Fruit fly (Drosophila melanogaster): Measurements from ENCODE around the gene CG13295.

Gene CG13295

dm6 chr3L:6074975-6075692, at the start of gene CG13295, which contains the start of gene CG6610 (continued):
- peak; percentile 73 for TF ChIP-seq grau (tag; optimal IDR thresholded peaks at IDR 0.05)
- peak; percentile 56 for TF ChIP-seq CG13296 (GFP tag; optimal IDR thresholded peaks at IDR 0.05)
- TF ChIP-seq CG34376 (GFP tag; optimal IDR thresholded peaks at IDR 0.05), result peak; percentile 69
- TF ChIP-seq CG6854 (GFP tag; optimal IDR thresholded peaks at IDR 0.05), result no peak
- TF ChIP-seq Scr (GFP tag; IDR thresholded peaks at IDR 0.05; ENCODE audit: partially characterized antibody), result no peak; the same call in 1 of the 2 replicates
- no peak for TF ChIP-seq Dref (GFP tag; IDR thresholded peaks at IDR 0.05)
- TF ChIP-seq Drgx (GFP tag; IDR thresholded peaks at IDR 0.05), result no peak
- TF ChIP-seq pzg (GFP tag; optimal IDR thresholded peaks at IDR 0.05), result peak; percentile 39
- TF ChIP-seq CG17568 (GFP tag; optimal IDR thresholded peaks at IDR 0.05), result no peak
- peak; percentile 55 for TF ChIP-seq Dek (tag; optimal IDR thresholded peaks at IDR 0.05)
- no peak for TF ChIP-seq cwo (GFP tag; optimal IDR thresholded peaks at IDR 0.05)
- TF ChIP-seq CG3281 (GFP tag; optimal IDR thresholded peaks at IDR 0.05), result peak; percentile 56
- peak; percentile 7 for TF ChIP-seq pnt (GFP tag; optimal IDR thresholded peaks at IDR 0.05)
- TF ChIP-seq CG12769 (tag; optimal IDR thresholded peaks at IDR 0.05), result no peak
- no peak for TF ChIP-seq hbn (GFP tag; IDR thresholded peaks at IDR 0.05; ENCODE audit: partially characterized antibody)
- TF ChIP-seq Rx (GFP tag; IDR thresholded peaks at IDR 0.05), result 0 out of 2 replicates have a peak, but pooled peaks have one; percentile 12
- TF ChIP-seq Neu2 (GFP tag; optimal IDR thresholded peaks at IDR 0.05; ENCODE audit: borderline replicate concordance), result no peak
- TF ChIP-seq danr (GFP tag; IDR thresholded peaks at IDR 0.05), result no peak
- TF ChIP-seq sima (GFP tag; optimal IDR thresholded peaks at IDR 0.05), result no peak
- TF ChIP-seq shn (GFP tag; optimal IDR thresholded peaks at IDR 0.05), result peak; percentile 19
- peak; percentile 48 for TF ChIP-seq ewg (GFP tag; optimal IDR thresholded peaks at IDR 0.05)
- peak; percentile 59 to 68 for TF ChIP-seq Hr51 (GFP tag; optimal IDR thresholded peaks at IDR 0.05)
- no peak for TF ChIP-seq sna (GFP tag; IDR thresholded peaks at IDR 0.05; ENCODE audit: partially characterized antibody)
- TF ChIP-seq CG12391 (tag; optimal IDR thresholded peaks at IDR 0.05), result peak; percentile 71
- TF ChIP-seq CG16863 (GFP tag; optimal IDR thresholded peaks at IDR 0.05), result no peak
- peak; percentile 67 for TF ChIP-seq CG14710 (tag; optimal IDR thresholded peaks at IDR 0.05)
- 0 out of 2 replicates have a peak, but pooled peaks have one; percentile 5 for TF ChIP-seq CG11247 (GFP tag; IDR thresholded peaks at IDR 0.05)
- no peak for TF ChIP-seq pita (GFP tag; optimal IDR thresholded peaks at IDR 0.05)
- TF ChIP-seq ase (GFP tag; IDR thresholded peaks at IDR 0.05), result no peak
- 0 out of 2 replicates have a peak, but pooled peaks have one; percentile 23 for TF ChIP-seq amos (GFP tag; IDR thresholded peaks at IDR 0.05; ENCODE audit: partially characterized antibody)
- no peak for TF ChIP-seq CG10959 (GFP tag; IDR thresholded peaks at IDR 0.05)
- no peak for TF ChIP-seq HLH4C (GFP tag; IDR thresholded peaks at IDR 0.05; ENCODE audit: partially characterized antibody)
- peak; percentile 42 for TF ChIP-seq dm (GFP tag; optimal IDR thresholded peaks at IDR 0.05)
- no peak for TF ChIP-seq Atf3 (GFP tag; optimal IDR thresholded peaks at IDR 0.05)
- no peak for TF ChIP-seq gsb (GFP tag; IDR thresholded peaks at IDR 0.05)
- no peak for TF ChIP-seq zen2 (GFP tag; IDR thresholded peaks at IDR 0.05; ENCODE audit: partially characterized antibody)
- peak; percentile 79 for TF ChIP-seq CG30403 (GFP tag; optimal IDR thresholded peaks at IDR 0.05)
- no peak for TF ChIP-seq vnd (GFP tag; IDR thresholded peaks at IDR 0.05; ENCODE audit: partially characterized antibody)
- peak; percentile 38; the same call in 1 of the 2 replicates for TF ChIP-seq CG32767 (GFP tag; IDR thresholded peaks at IDR 0.05)
- TF ChIP-seq luna (GFP tag; optimal IDR thresholded peaks at IDR 0.05), result no peak
- no peak for TF ChIP-seq CG11093 (GFP tag; IDR thresholded peaks at IDR 0.05)
- no peak for TF ChIP-seq CG1603 (tag; optimal IDR thresholded peaks at IDR 0.05)
- no peak for TF ChIP-seq CG12071 (GFP tag; optimal IDR thresholded peaks at IDR 0.05)
- TF ChIP-seq CG4707 (GFP tag; optimal IDR thresholded peaks at IDR 0.05), result no peak
- no peak for TF ChIP-seq CG7987 (GFP tag; optimal IDR thresholded peaks at IDR 0.05)
- no peak for TF ChIP-seq maf-S (GFP tag; optimal IDR thresholded peaks at IDR 0.05)
- peak; percentile 46; the same call in 1 of the 2 replicates for TF ChIP-seq CG14667 (GFP tag; IDR thresholded peaks at IDR 0.05)
- TF ChIP-seq CG33557 (GFP tag; optimal IDR thresholded peaks at IDR 0.05), result peak; percentile 47
